Fruit fly (Drosophila melanogaster) whole organism, embryonic: ENCODE measurements around the gene rols.

Experiments
- Aef1 ChIP-seq: fragments of 200-800 bp; sonication (Bioruptor generic); IDR thresholded peaks from 3 replicates; pipeline ENCODE4 v1.3.6; 2022; ENCODE audit warnings: missing biosample characterization, missing genetic modification characterization
- CG10321 ChIP-seq: fragments of 200-800 bp; sonication (Bioruptor generic); IDR thresholded peaks from 2 replicates; pipeline ENCODE4 v1.3.6; 2022; ENCODE audit warnings: missing biosample characterization, missing genetic modification characterization
- CG13287 ChIP-seq: fragments of 200-800 bp; sonication (Bioruptor generic); IDR thresholded peaks from 2 replicates; pipeline ENCODE4 v1.3.6; 2022; ENCODE audit warnings: missing biosample characterization, missing genetic modification characterization; ENCODE audit not compliant: partially characterized antibody
- CG15011 ChIP-seq: fragments of 200-800 bp; sonication (Bioruptor generic); optimal IDR thresholded peaks from 3 replicates; lab custom pipeline; 2018; ENCODE audit warnings: missing biosample characterization, mild to moderate bottlenecking, missing genetic modification characterization
- CG1602 ChIP-seq: fragments of 200-800 bp; sonication (Bioruptor generic); optimal IDR thresholded peaks from 3 replicates; lab custom pipeline; 2016; ENCODE audit warnings: missing biosample characterization, missing genetic modification characterization
- CG17328 ChIP-seq: fragments of 200-800 bp; sonication (Bioruptor generic); IDR thresholded peaks from 2 replicates; pipeline ENCODE4 v1.3.6; 2022; ENCODE audit warnings: missing biosample characterization, missing genetic modification characterization
- CG17568 ChIP-seq: fragments of 200-800 bp; sonication (Bioruptor generic); optimal IDR thresholded peaks from 2 replicates; lab custom pipeline; 2018; ENCODE audit warnings: missing biosample characterization, mild to moderate bottlenecking, missing genetic modification characterization, moderate library complexity
- CG18262 ChIP-seq: fragments of 200-800 bp; optimal IDR thresholded peaks from 3 replicates; lab custom pipeline; 2019; ENCODE audit warnings: missing biosample characterization, mild to moderate bottlenecking, missing genetic modification characterization, moderate library complexity
- CG18476 ChIP-seq: fragments of 200-800 bp; sonication (Bioruptor generic); optimal IDR thresholded peaks from 2 replicates; lab custom pipeline; 2016; ENCODE audit warnings: missing biosample characterization, mild to moderate bottlenecking, missing genetic modification characterization
- CG18599 ChIP-seq: fragments of 200-800 bp; sonication (Bioruptor generic); optimal IDR thresholded peaks from 3 replicates; lab custom pipeline; 2017; ENCODE audit warnings: missing biosample characterization, missing genetic modification characterization, mild to moderate bottlenecking, moderate library complexity, missing genetic modification reagents
- CG2202 ChIP-seq: fragments of 200-800 bp; sonication (Bioruptor generic); optimal IDR thresholded peaks from 2 replicates; lab custom pipeline; 2018; ENCODE audit warnings: missing biosample characterization, mild to moderate bottlenecking, missing genetic modification characterization
- CG30431 ChIP-seq: fragments of 200-800 bp; sonication (Bioruptor generic); optimal IDR thresholded peaks from 2 replicates; lab custom pipeline; 2017; ENCODE audit warnings: missing biosample characterization, missing genetic modification characterization
- CG31365 ChIP-seq: fragments of 200-800 bp; sonication (Bioruptor generic); optimal IDR thresholded peaks from 2 replicates; lab custom pipeline; 2018; ENCODE audit warnings: missing biosample characterization, mild to moderate bottlenecking, missing genetic modification characterization
- CG33557 ChIP-seq: fragments of 200-800 bp; sonication (Bioruptor generic); optimal IDR thresholded peaks from 2 replicates; lab custom pipeline; 2019; ENCODE audit warnings: missing biosample characterization, mild to moderate bottlenecking, missing genetic modification characterization, moderate library complexity
- CG6254 ChIP-seq: fragments of 200-800 bp; sonication (Bioruptor generic); optimal IDR thresholded peaks from 3 replicates; lab custom pipeline; 2017; ENCODE audit warnings: mild to moderate bottlenecking, missing biosample characterization, missing genetic modification reagents, missing genetic modification characterization
- CG6689 ChIP-seq: fragments of 200-800 bp; sonication (Bioruptor generic); IDR thresholded peaks from 2 replicates; pipeline ENCODE4 v1.3.6; 2022; ENCODE audit warnings: missing biosample characterization, missing genetic modification characterization
- CG7839 ChIP-seq: fragments of 200-800 bp; sonication (Bioruptor generic); optimal IDR thresholded peaks from 3 replicates; lab custom pipeline; 2018; ENCODE audit warnings: missing biosample characterization, mild to moderate bottlenecking, missing genetic modification characterization, moderate library complexity
- Doc3 ChIP-seq: fragments of 200-800 bp; sonication (Bioruptor generic); IDR thresholded peaks from 3 replicates; pipeline ENCODE4 v1.3.6; 2022; ENCODE audit warnings: missing biosample characterization, missing genetic modification characterization; ENCODE audit not compliant: partially characterized antibody
- E2f2 ChIP-seq: fragments of 200-800 bp; sonication (Bioruptor generic); IDR thresholded peaks from 2 replicates; pipeline ENCODE4 v1.3.6; 2022; ENCODE audit warnings: missing biosample characterization, missing genetic modification characterization
- Elba2 ChIP-seq: fragments of 200-800 bp; sonication (Bioruptor generic); optimal IDR thresholded peaks from 3 replicates; lab custom pipeline; 2016; ENCODE audit warnings: missing biosample characterization, missing genetic modification characterization
- Fer1 ChIP-seq: fragments of 200-800 bp; sonication (Bioruptor generic); optimal IDR thresholded peaks from 2 replicates; lab custom pipeline; 2017; ENCODE audit warnings: missing biosample characterization, mild to moderate bottlenecking, missing genetic modification characterization
- Gsc ChIP-seq: fragments of 200-800 bp; sonication (Bioruptor generic); IDR thresholded peaks from 2 replicates; pipeline ENCODE4 v1.3.6; 2022; ENCODE audit warnings: missing biosample characterization, missing genetic modification characterization
- Hmr ChIP-seq: fragments of 200-800 bp; sonication (Bioruptor generic); optimal IDR thresholded peaks from 3 replicates; lab custom pipeline; 2017; ENCODE audit warnings: mild to moderate bottlenecking, missing biosample characterization, missing genetic modification reagents, missing genetic modification characterization
- Mad ChIP-seq: fragments of 200-800 bp; sonication (Bioruptor generic); optimal IDR thresholded peaks from 2 replicates; lab custom pipeline; 2016; ENCODE audit warnings: missing biosample characterization, missing genetic modification characterization
- Meics ChIP-seq: fragments of 200-800 bp; sonication (Bioruptor generic); optimal IDR thresholded peaks from 2 replicates; lab custom pipeline; 2017; ENCODE audit warnings: missing biosample characterization, mild to moderate bottlenecking, missing genetic modification characterization
- Sox102F ChIP-seq: fragments of 200-800 bp; sonication (Bioruptor generic); optimal IDR thresholded peaks from 2 replicates; lab custom pipeline; 2018; ENCODE audit warnings: missing biosample characterization, mild to moderate bottlenecking, missing genetic modification characterization, moderate library complexity
- Xbp1 ChIP-seq: fragments of 200-800 bp; sonication (Bioruptor generic); optimal IDR thresholded peaks from 3 replicates; lab custom pipeline; 2016; ENCODE audit warnings: missing biosample characterization, mild to moderate bottlenecking, missing genetic modification characterization
- abd-A ChIP-seq: fragments of 200-800 bp; sonication (Bioruptor generic); optimal IDR thresholded peaks from 3 replicates; lab custom pipeline; 2019; ENCODE audit warnings: missing biosample characterization, mild to moderate bottlenecking, missing genetic modification characterization, moderate library complexity
- amos ChIP-seq: fragments of 200-800 bp; sonication (Bioruptor generic); IDR thresholded peaks from 2 replicates; pipeline ENCODE4 v1.3.6; 2022; ENCODE audit warnings: missing biosample characterization, missing genetic modification characterization; ENCODE audit not compliant: partially characterized antibody
- aop ChIP-seq: fragments of 200-800 bp; sonication (Bioruptor generic); IDR thresholded peaks from 2 replicates; pipeline ENCODE4 v1.3.6; 2022; ENCODE audit warnings: missing biosample characterization, missing genetic modification characterization
- ase ChIP-seq: fragments of 200-800 bp; sonication (Bioruptor generic); IDR thresholded peaks from 3 replicates; pipeline ENCODE4 v1.3.6; 2022; ENCODE audit warnings: missing biosample characterization, missing genetic modification characterization
- chinmo ChIP-seq: fragments of 200-800 bp; sonication (Bioruptor generic); IDR thresholded peaks from 4 replicates; pipeline ENCODE4 v1.3.6; 2022; ENCODE audit warnings: missing biosample characterization, missing genetic modification characterization; ENCODE audit not compliant: partially characterized antibody
- dpn ChIP-seq, 2 experiments: fragments of 200-800 bp; sonication (Bioruptor generic); optimal IDR thresholded peaks; 3 replicates each; lab custom pipeline; 2016; ENCODE audit warnings: missing biosample characterization in 2 of 2, missing genetic modification characterization in 2 of 2
- gro ChIP-seq: fragments of 200-800 bp; sonication (Bioruptor generic); optimal IDR thresholded peaks from 2 replicates; lab custom pipeline; 2016; ENCODE audit warnings: missing biosample characterization, missing genetic modification characterization
- hb ChIP-seq: fragments of 200-800 bp; sonication (Bioruptor generic); IDR thresholded peaks from 3 replicates; pipeline ENCODE4 v1.3.6; 2022; ENCODE audit warnings: missing biosample characterization, missing genetic modification characterization; ENCODE audit not compliant: partially characterized antibody
- hbn ChIP-seq: fragments of 200-800 bp; sonication (Bioruptor generic); IDR thresholded peaks from 2 replicates; pipeline ENCODE4 v1.3.6; 2022; ENCODE audit warnings: missing biosample characterization, missing genetic modification characterization; ENCODE audit not compliant: partially characterized antibody
- kay ChIP-seq: fragments of 200-800 bp; sonication (Bioruptor generic); optimal IDR thresholded peaks from 2 replicates; lab custom pipeline; 2016; ENCODE audit warnings: missing biosample characterization, missing genetic modification characterization
- lilli ChIP-seq: fragments of 200-800 bp; sonication (Bioruptor generic); optimal IDR thresholded peaks from 3 replicates; lab custom pipeline; 2016; ENCODE audit warnings: missing biosample characterization, missing genetic modification characterization
- psq ChIP-seq: fragments of 200-800 bp; sonication (Bioruptor generic); optimal IDR thresholded peaks from 2 replicates; lab custom pipeline; 2017; ENCODE audit warnings: missing biosample characterization, missing genetic modification characterization
- ranshi ChIP-seq: fragments of 200-800 bp; sonication (Bioruptor generic); IDR thresholded peaks from 2 replicates; pipeline ENCODE4 v1.3.6; 2022; ENCODE audit warnings: missing biosample characterization, missing genetic modification characterization
- tin ChIP-seq: fragments of 200-800 bp; sonication (Bioruptor generic); optimal IDR thresholded peaks from 3 replicates; lab custom pipeline; 2016; ENCODE audit warnings: missing biosample characterization, missing genetic modification characterization
- trem ChIP-seq: fragments of 200-800 bp; optimal IDR thresholded peaks from 3 replicates; lab custom pipeline; 2019; ENCODE audit warnings: missing biosample characterization, mild to moderate bottlenecking, missing genetic modification characterization, moderate library complexity
- vvl ChIP-seq: fragments of 200-800 bp; sonication (Bioruptor generic); IDR thresholded peaks from 2 replicates; pipeline ENCODE4 v1.3.6; 2022; ENCODE audit warnings: missing biosample characterization, missing genetic modification characterization

Gene rols

dm6 chr3L:12050629-12051028 lies 14.0 kb downstream of the rols start (continued):
- TF ChIP-seq trem (tag; lab: Kevin White, UChicago) = no peak
- TF ChIP-seq E2f2 (GFP tag; lab: Robert Waterston, UW) = no peak
- no peak for TF ChIP-seq CG17568 (GFP tag; lab: Kevin White, UChicago)
- peak; percentile 27; the same call in 1 of the 3 replicates for TF ChIP-seq Aef1 (GFP tag; lab: Robert Waterston, UW)
- peak; percentile 34 for TF ChIP-seq Fer1
- TF ChIP-seq CG18262 = peak; percentile 31
- peak; percentile 24 for TF ChIP-seq Meics (GFP tag; lab: Kevin White, UChicago)
- TF ChIP-seq CG1602 (GFP tag; lab: Kevin White, UChicago) = no peak
- no peak for TF ChIP-seq Gsc
- TF ChIP-seq aop (GFP tag; lab: Robert Waterston, UW) = no peak
- no peak for TF ChIP-seq Doc3
- TF ChIP-seq Sox102F (GFP tag; lab: Kevin White, UChicago) = peak; percentile 33
- peak; percentile 35; the same call in 1 of the 2 replicates for TF ChIP-seq CG6689
- TF ChIP-seq CG7839 (tag; lab: Kevin White, UChicago) = peak; percentile 56
- no peak for TF ChIP-seq Elba2 (GFP tag; lab: Kevin White, UChicago)
- TF ChIP-seq CG30431 = no peak
- TF ChIP-seq Mad (GFP tag; lab: Kevin White, UChicago) = no peak
- no peak for TF ChIP-seq hbn (GFP tag; lab: Robert Waterston, UW)
- TF ChIP-seq dpn (GFP tag; optimal IDR thresholded peaks at IDR 0.05; lab: Kevin White, UChicago) = peak in 1 of 2 experiments; percentile 2
- TF ChIP-seq CG18476 (GFP tag; lab: Kevin White, UChicago) = no peak
- no peak for TF ChIP-seq hb (GFP tag; lab: Robert Waterston, UW)
- TF ChIP-seq CG10321 (GFP tag; lab: Robert Waterston, UW) = no peak
- TF ChIP-seq gro = no peak
- no peak for TF ChIP-seq CG31365 (tag; lab: Kevin White, UChicago)
- peak; percentile 61 for TF ChIP-seq vvl
- TF ChIP-seq CG17328 (GFP tag; lab: Robert Waterston, UW) = 0 out of 2 replicates have a peak, but pooled peaks have one; percentile 30
- no peak for TF ChIP-seq Hmr (GFP tag; lab: Kevin White, UChicago)
- TF ChIP-seq kay (GFP tag; lab: Kevin White, UChicago) = no peak
- TF ChIP-seq psq = no peak
- no peak; the same call in 1 of the 2 replicates for TF ChIP-seq ranshi (GFP tag; lab: Robert Waterston, UW)
- peak; percentile 40 for TF ChIP-seq CG18599 (GFP tag; lab: Kevin White, UChicago)
- TF ChIP-seq CG13287 (GFP tag; lab: Robert Waterston, UW) = no peak
- TF ChIP-seq lilli (GFP tag; lab: Kevin White, UChicago) = no peak
- no peak for TF ChIP-seq ase (GFP tag; lab: Robert Waterston, UW)
- no peak for TF ChIP-seq chinmo
- TF ChIP-seq CG33557 (GFP tag; lab: Kevin White, UChicago) = no peak
- no peak for TF ChIP-seq abd-A (tag; lab: Kevin White, UChicago)
- TF ChIP-seq CG2202 (tag; lab: Kevin White, UChicago) = no peak
- no peak for TF ChIP-seq amos (GFP tag; lab: Robert Waterston, UW)
- no peak for TF ChIP-seq tin (GFP tag; lab: Kevin White, UChicago)
- TF ChIP-seq Xbp1 (GFP tag; lab: Kevin White, UChicago) = peak; percentile 7
- TF ChIP-seq CG6254 = no peak
- no peak for TF ChIP-seq CG15011 (GFP tag; lab: Kevin White, UChicago)
